Fruit fly (Drosophila melanogaster) whole organism, embryonic: Measurements from ENCODE around the gene CG9702.
A peak's percentile ranks its signal among the peaks of the same experiment; 100 is the strongest.

Experiments
- BEAF-32 ChIP-seq: fragments of 200-800 bp; sonication (Bioruptor generic); optimal IDR thresholded peaks from 3 replicates; lab custom pipeline; 2017; ENCODE audit warnings: missing biosample characterization, missing genetic modification characterization, mild to moderate bottlenecking, moderate library complexity, missing genetic modification reagents
- CG10147 ChIP-seq: fragments of 200-800 bp; sonication (Bioruptor generic); optimal IDR thresholded peaks from 2 replicates; lab custom pipeline; 2019; ENCODE audit warnings: missing biosample characterization, mild to moderate bottlenecking, missing genetic modification characterization, moderate library complexity
- CG10267 ChIP-seq: fragments of 200-800 bp; sonication (Bioruptor generic); optimal IDR thresholded peaks from 2 replicates; lab custom pipeline; 2018; ENCODE audit warnings: missing biosample characterization, mild to moderate bottlenecking, missing genetic modification characterization, moderate library complexity
- CG10654 ChIP-seq: fragments of 200-800 bp; sonication (Bioruptor generic); optimal IDR thresholded peaks from 2 replicates; lab custom pipeline; 2016; ENCODE audit warnings: missing biosample characterization, missing genetic modification characterization
- CG11456 ChIP-seq: fragments of 200-800 bp; sonication (Bioruptor generic); IDR thresholded peaks from 3 replicates; pipeline ENCODE4 v1.3.6; 2022; ENCODE audit warnings: missing biosample characterization, missing genetic modification characterization
- CG13894 ChIP-seq: fragments of 200-800 bp; sonication (Bioruptor generic); optimal IDR thresholded peaks from 3 replicates; lab custom pipeline; 2018; ENCODE audit warnings: missing biosample characterization, mild to moderate bottlenecking, missing genetic modification characterization, moderate library complexity
- CG1529 ChIP-seq: fragments of 200-800 bp; sonication (Bioruptor generic); optimal IDR thresholded peaks from 3 replicates; lab custom pipeline; 2018; ENCODE audit warnings: missing biosample characterization, missing genetic modification characterization
- CG15514 ChIP-seq: fragments of 200-800 bp; sonication (Bioruptor generic); optimal IDR thresholded peaks from 3 replicates; lab custom pipeline; 2017; ENCODE audit warnings: missing biosample characterization, missing genetic modification characterization, mild to moderate bottlenecking, moderate library complexity, missing genetic modification reagents
- CG17328 ChIP-seq: fragments of 200-800 bp; sonication (Bioruptor generic); IDR thresholded peaks from 2 replicates; pipeline ENCODE4 v1.3.6; 2022; ENCODE audit warnings: missing biosample characterization, missing genetic modification characterization
- CG18599 ChIP-seq: fragments of 200-800 bp; sonication (Bioruptor generic); optimal IDR thresholded peaks from 3 replicates; lab custom pipeline; 2017; ENCODE audit warnings: missing biosample characterization, missing genetic modification characterization, mild to moderate bottlenecking, moderate library complexity, missing genetic modification reagents
- CG30020 ChIP-seq: fragments of 200-800 bp; optimal IDR thresholded peaks from 2 replicates; lab custom pipeline; 2019; ENCODE audit warnings: missing biosample characterization, mild to moderate bottlenecking, missing genetic modification characterization, moderate library complexity
- CG34422 ChIP-seq: fragments of 200-800 bp; sonication (Bioruptor generic); IDR thresholded peaks from 3 replicates; pipeline ENCODE4 v1.3.6; 2022; ENCODE audit warnings: missing biosample characterization, missing genetic modification characterization
- CG6854 ChIP-seq: fragments of 200-800 bp; sonication (Bioruptor generic); optimal IDR thresholded peaks from 3 replicates; lab custom pipeline; 2017; ENCODE audit warnings: missing biosample characterization, mild to moderate bottlenecking, missing genetic modification characterization
- CG7556 ChIP-seq: fragments of 200-800 bp; sonication (Bioruptor generic); optimal IDR thresholded peaks from 2 replicates; lab custom pipeline; 2017; ENCODE audit warnings: missing biosample characterization, mild to moderate bottlenecking, missing genetic modification characterization
- CG7786 ChIP-seq: fragments of 200-800 bp; sonication (Bioruptor generic); optimal IDR thresholded peaks from 2 replicates; lab custom pipeline; 2016; ENCODE audit warnings: missing biosample characterization, missing genetic modification characterization
- CG7928 ChIP-seq: fragments of 200-800 bp; sonication (Bioruptor generic); optimal IDR thresholded peaks from 2 replicates; lab custom pipeline; 2017; ENCODE audit warnings: missing biosample characterization, mild to moderate bottlenecking, missing genetic modification characterization
- CHES-1-like ChIP-seq: fragments of 200-800 bp; sonication (Bioruptor generic); optimal IDR thresholded peaks from 2 replicates; lab custom pipeline; 2016; ENCODE audit warnings: missing biosample characterization, missing genetic modification characterization
- D19B ChIP-seq: fragments of 200-800 bp; sonication (Bioruptor generic); optimal IDR thresholded peaks from 2 replicates; lab custom pipeline; 2017; ENCODE audit warnings: missing biosample characterization, mild to moderate bottlenecking, missing genetic modification characterization
- E2f1 ChIP-seq: fragments of 200-800 bp; sonication (Bioruptor generic); IDR thresholded peaks from 2 replicates; pipeline ENCODE4 v1.3.6; 2022; ENCODE audit warnings: missing biosample characterization, missing genetic modification characterization
- H2.0 ChIP-seq: fragments of 200-800 bp; sonication (Bioruptor generic); IDR thresholded peaks from 2 replicates; pipeline ENCODE4 v1.3.6; 2022; ENCODE audit warnings: missing biosample characterization, missing genetic modification characterization
- Myb ChIP-seq: fragments of 200-800 bp; sonication (Bioruptor generic); optimal IDR thresholded peaks from 2 replicates; lab custom pipeline; 2016; ENCODE audit warnings: missing biosample characterization, missing genetic modification characterization
- NFAT ChIP-seq: fragments of 200-800 bp; sonication (Bioruptor generic); IDR thresholded peaks from 2 replicates; pipeline ENCODE4 v1.3.6; 2022; ENCODE audit warnings: missing biosample characterization, missing genetic modification characterization
- NK7.1 ChIP-seq: fragments of 200-800 bp; sonication (Bioruptor generic); optimal IDR thresholded peaks from 3 replicates; lab custom pipeline; 2016; ENCODE audit warnings: missing biosample characterization, missing genetic modification characterization
- Nf-YB ChIP-seq: fragments of 200-800 bp; sonication (Bioruptor generic); optimal IDR thresholded peaks from 3 replicates; lab custom pipeline; 2019; ENCODE audit warnings: missing biosample characterization, mild to moderate bottlenecking, missing genetic modification characterization, moderate library complexity
- NfI ChIP-seq: fragments of 200-800 bp; sonication (Bioruptor generic); optimal IDR thresholded peaks from 3 replicates; lab custom pipeline; 2018; ENCODE audit warnings: missing biosample characterization, mild to moderate bottlenecking, missing genetic modification characterization, moderate library complexity
- Oli ChIP-seq: fragments of 200-800 bp; sonication (Bioruptor generic); optimal IDR thresholded peaks from 2 replicates; lab custom pipeline; 2018; ENCODE audit warnings: missing biosample characterization, mild to moderate bottlenecking, missing genetic modification characterization, moderate library complexity
- Sry-δ ChIP-seq: fragments of 200-800 bp; sonication (Bioruptor generic); optimal IDR thresholded peaks from 2 replicates; lab custom pipeline; 2016; ENCODE audit warnings: missing biosample characterization, missing genetic modification characterization
- Xbp1 ChIP-seq: fragments of 200-800 bp; sonication (Bioruptor generic); optimal IDR thresholded peaks from 3 replicates; lab custom pipeline; 2016; ENCODE audit warnings: missing biosample characterization, mild to moderate bottlenecking, missing genetic modification characterization
- cad ChIP-seq: fragments of >200 bp; optimal IDR thresholded peaks from 2 replicates; lab custom pipeline; 2017; ENCODE audit warnings: missing biosample characterization, missing genetic modification characterization
- da ChIP-seq: fragments of 200-800 bp; sonication (Bioruptor generic); optimal IDR thresholded peaks from 2 replicates; lab custom pipeline; 2016; ENCODE audit warnings: missing biosample characterization, missing genetic modification characterization
- esg ChIP-seq: fragments of 200-800 bp; sonication (Bioruptor generic); conservative IDR thresholded peaks from 2 replicates; pipeline ENCODE4 v1.3.6; 2022; ENCODE audit warnings: missing biosample characterization, missing genetic modification characterization
- jigr1 ChIP-seq: fragments of 200-800 bp; sonication (Bioruptor generic); IDR thresholded peaks from 3 replicates; pipeline ENCODE4 v1.3.6; 2022; ENCODE audit warnings: missing biosample characterization, missing genetic modification characterization
- klu ChIP-seq: fragments of 200-800 bp; sonication (Bioruptor generic); IDR thresholded peaks from 2 replicates; pipeline ENCODE4 v1.3.6; 2022; ENCODE audit warnings: missing biosample characterization, missing genetic modification characterization
- nau ChIP-seq: fragments of 200-800 bp; sonication (Bioruptor generic); optimal IDR thresholded peaks from 3 replicates; lab custom pipeline; 2017; ENCODE audit warnings: missing biosample characterization, mild to moderate bottlenecking, missing genetic modification characterization, missing genetic modification reagents
- pzg ChIP-seq: fragments of 200-800 bp; sonication (Bioruptor generic); optimal IDR thresholded peaks from 3 replicates; lab custom pipeline; 2018; ENCODE audit warnings: missing biosample characterization, mild to moderate bottlenecking, missing genetic modification characterization, moderate library complexity
- scrt ChIP-seq: fragments of 200-800 bp; sonication (Bioruptor generic); optimal IDR thresholded peaks from 2 replicates; lab custom pipeline; 2018; ENCODE audit warnings: missing biosample characterization, mild to moderate bottlenecking, missing genetic modification characterization, moderate library complexity
- slp2 ChIP-seq: fragments of 200-800 bp; sonication (Bioruptor generic); optimal IDR thresholded peaks from 2 replicates; lab custom pipeline; 2016; ENCODE audit warnings: missing biosample characterization, missing genetic modification characterization
- stwl ChIP-seq: fragments of 200-800 bp; sonication (Bioruptor generic); optimal IDR thresholded peaks from 3 replicates; lab custom pipeline; 2018; ENCODE audit warnings: missing biosample characterization, mild to moderate bottlenecking, missing genetic modification characterization, moderate library complexity
- tna ChIP-seq: fragments of 200-800 bp; sonication (Bioruptor generic); IDR thresholded peaks from 2 replicates; pipeline ENCODE4 v1.3.6; 2022; ENCODE audit warnings: missing biosample characterization, missing genetic modification characterization; ENCODE audit not compliant: partially characterized antibody
- unpg ChIP-seq: fragments of 200-800 bp; sonication (Bioruptor generic); optimal IDR thresholded peaks from 3 replicates; lab custom pipeline; 2018; ENCODE audit warnings: missing biosample characterization, mild to moderate bottlenecking, missing genetic modification characterization, moderate library complexity
- vnd ChIP-seq: fragments of 200-800 bp; sonication (Bioruptor generic); IDR thresholded peaks from 3 replicates; pipeline ENCODE4 v1.3.6; 2022; ENCODE audit warnings: missing biosample characterization, missing genetic modification characterization; ENCODE audit not compliant: partially characterized antibody
- zen2 ChIP-seq: fragments of 200-800 bp; sonication (Bioruptor generic); IDR thresholded peaks from 3 replicates; pipeline ENCODE4 v1.3.6; 2022; ENCODE audit warnings: missing biosample characterization, missing genetic modification characterization; ENCODE audit not compliant: partially characterized antibody

The CG9702 gene

dm6 chr3R:30570554-30571141 is 8.6 kb upstream of the CG9702 start (continued):
- TF ChIP-seq NK7.1 (GFP tag; lab: Kevin White, UChicago) (peak; percentile 46), Xbp1 (GFP tag; lab: Kevin White, UChicago) (peak; percentile 82), CG10654 (GFP tag; lab: Kevin White, UChicago) (peak; percentile 63), CG18599 (GFP tag; lab: Kevin White, UChicago) (peak; percentile 78), nau (no peak), klu (0 out of 2 replicates have a peak, but pooled peaks have one; percentile 43), CG11456 (peak; percentile 72; the same call in 2 of the 3 replicates), CG30020 (no peak), tna (GFP tag; lab: Robert Waterston, UW) (no peak), CG34422 (GFP tag; lab: Robert Waterston, UW) (peak; percentile 60; the same call in 2 of the 3 replicates), NFAT (GFP tag; lab: Robert Waterston, UW) (no peak), Oli (tag; lab: Kevin White, UChicago) (peak; percentile 87), scrt (GFP tag; lab: Kevin White, UChicago) (no peak), D19B (GFP tag; lab: Kevin White, UChicago) (no peak), Nf-YB (GFP tag; lab: Kevin White, UChicago) (peak; percentile 55), CG13894 (tag; lab: Kevin White, UChicago) (no peak), CG7556 (GFP tag; lab: Kevin White, UChicago) (peak; percentile 82), CG10147 (GFP tag; lab: Kevin White, UChicago) (peak; percentile 65), zen2 (no peak), unpg (GFP tag; lab: Kevin White, UChicago) (peak; percentile 93), esg (GFP tag; lab: Robert Waterston, UW) (peak; percentile 90), slp2 (GFP tag; lab: Kevin White, UChicago) (peak; percentile 23), E2f1 (GFP tag; lab: Robert Waterston, UW) (peak; percentile 75)

- TF ChIP-seq CHES-1-like (GFP tag; lab: Kevin White, UChicago) (no peak), D19B (GFP tag; lab: Kevin White, UChicago) (no peak), CG1529 (GFP tag; lab: Kevin White, UChicago) (no peak), da (GFP tag; lab: Kevin White, UChicago) (no peak), Sry-δ (GFP tag; lab: Kevin White, UChicago) (peak; percentile 11), CG10267 (tag; lab: Kevin White, UChicago) (peak; percentile 12), CG7786 (no peak), jigr1 (no peak), vnd (GFP tag; lab: Robert Waterston, UW) (no peak), Myb (GFP tag; lab: Kevin White, UChicago) (peak; percentile 17), stwl (tag; lab: Kevin White, UChicago) (peak; percentile 8), CG7928 (peak; percentile 75), CG15514 (GFP tag; lab: Kevin White, UChicago) (peak; percentile 97), CG17328 (no peak), BEAF-32 (peak; percentile 0), cad (GFP tag; lab: Kevin White, UChicago) (no peak), CG6854 (GFP tag; lab: Kevin White, UChicago) (no peak), NfI (no peak), pzg (GFP tag; lab: Kevin White, UChicago) (peak; percentile 20), H2.0 (no peak)
These were observed 4.3 kb downstream of the CG9702 start, which contains the start of gene Rpt6R for dm6 chr3R:30583542-30583941. Gene Rpt6R, minus strand, starts transcription at chr3R:30583697.
